Worm (Caenorhabditis elegans): ENCODE measurements around the gene mrps-16.

DNA sequence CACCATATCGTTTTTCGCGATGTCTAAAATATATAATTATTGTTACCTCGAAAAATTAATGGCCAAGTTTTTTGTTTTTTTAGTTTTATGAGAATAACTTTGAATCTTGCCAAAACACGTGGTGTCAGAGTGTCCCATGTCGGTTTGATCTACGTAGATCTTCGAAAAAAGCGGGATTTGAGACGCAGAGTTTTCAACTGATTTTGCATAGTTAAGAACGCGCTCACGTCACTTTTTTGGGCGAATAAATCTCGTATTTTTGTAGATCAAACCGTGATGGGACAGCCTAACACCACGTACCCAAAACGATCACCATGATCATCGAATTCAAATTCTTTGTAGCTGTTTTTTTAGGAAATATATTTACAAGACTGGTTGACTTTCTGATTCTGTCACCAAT lies 23.4 kb downstream of the mrps-16 start:
- TF ChIP-seq ama-1 (optimal IDR thresholded peaks at IDR 0.05) (no peak), blmp-1 (tag; optimal IDR thresholded peaks at IDR 0.05; ENCODE audit: insufficient read depth) (no peak), R02D3.7 (tag; optimal IDR thresholded peaks at IDR 0.05) (no peak), lin-11 (tag; optimal IDR thresholded peaks at IDR 0.05) (no peak), ceh-82 (tag; optimal IDR thresholded peaks at IDR 0.05) (no peak), ztf-11 (tag; optimal IDR thresholded peaks at IDR 0.05) (no peak), lsy-2 (tag; optimal IDR thresholded peaks at IDR 0.05) (no peak), fos-1 (tag; optimal IDR thresholded peaks at IDR 0.05) (no peak), nhr-25 (tag; optimal IDR thresholded peaks at IDR 0.05) (no peak), nhr-11 (tag; optimal IDR thresholded peaks at IDR 0.05) (no peak)

Measured in whole organism, L2 larva.